Worm (Caenorhabditis elegans) whole organism, early embryonic: ENCODE measurements around the gene nop-1.
A peak's percentile ranks its signal among the peaks of the same experiment; 100 is the strongest.

ENCODE experiments used
- B0310.2 ChIP-seq: sonication (generic microtip); optimal IDR thresholded peaks from 2 replicates; lab custom pipeline; 2016; ENCODE audit warnings: mild to moderate bottlenecking, missing genetic modification characterization, missing compliant biosample characterization
- F13C5.2 ChIP-seq: sonication (generic microtip); optimal IDR thresholded peaks from 2 replicates; lab custom pipeline; 2017; ENCODE audit warnings: mild to moderate bottlenecking, missing genetic modification characterization, inconsistent platforms, missing compliant biosample characterization
- aly-1 ChIP-seq: sonication (generic microtip); optimal IDR thresholded peaks from 2 replicates; lab custom pipeline; 2016; ENCODE audit warnings: missing genetic modification characterization, missing compliant biosample characterization
- ama-1 ChIP-seq: fragments of 150-350 bp; optimal IDR thresholded peaks from 2 replicates; lab custom pipeline; 2014
- ceh-13 ChIP-seq: fragments of 200-800 bp; sonication (Bioruptor generic); optimal IDR thresholded peaks from 2 replicates; lab custom pipeline; 2018; ENCODE audit warnings: mild to moderate bottlenecking, missing genetic modification characterization, missing compliant biosample characterization
- ceh-36 ChIP-seq: sonication (generic microtip); optimal IDR thresholded peaks from 2 replicates; lab custom pipeline; 2016; ENCODE audit warnings: missing genetic modification characterization, inconsistent platforms, missing compliant biosample characterization
- ets-7 ChIP-seq: sonication (generic microtip); optimal IDR thresholded peaks from 2 replicates; lab custom pipeline; 2016; ENCODE audit warnings: missing genotype, missing genetic modification characterization, missing compliant biosample characterization
- flt-1 ChIP-seq: fragments of 200-800 bp; sonication (Bioruptor generic); IDR thresholded peaks from 2 replicates; pipeline ENCODE4 v1.3.6; 2022; ENCODE audit warnings: missing genetic modification characterization, missing compliant biosample characterization
- hmbx-1 ChIP-seq: sonication (generic microtip); optimal IDR thresholded peaks from 2 replicates; lab custom pipeline; 2016; ENCODE audit warnings: mild to moderate bottlenecking, missing genetic modification characterization, missing compliant biosample characterization
- hmg-4 ChIP-seq: fragments of 200-800 bp; sonication (Bioruptor generic); optimal IDR thresholded peaks from 2 replicates; lab custom pipeline; 2018; ENCODE audit warnings: mild to moderate bottlenecking, missing genetic modification characterization, missing compliant biosample characterization
- hnd-1 ChIP-seq: sonication (generic microtip); optimal IDR thresholded peaks from 2 replicates; lab custom pipeline; 2016; ENCODE audit warnings: missing genetic modification characterization, missing compliant biosample characterization
- pes-1 ChIP-seq: fragments of 200-800 bp; sonication (Bioruptor generic); IDR thresholded peaks from 2 replicates; pipeline ENCODE4 v1.3.6; 2022; ENCODE audit warnings: missing genetic modification reagents, missing genetic modification characterization, missing compliant biosample characterization
- scrt-1 ChIP-seq: fragments of 200-800 bp; sonication (Bioruptor generic); IDR thresholded peaks from 2 replicates; pipeline ENCODE4 v1.3.6; 2022; ENCODE audit warnings: missing genetic modification characterization, missing compliant biosample characterization
- sea-1 ChIP-seq: fragments of 200-800 bp; sonication (Bioruptor generic); conservative IDR thresholded peaks from 2 replicates; pipeline ENCODE4 v1.3.6; 2022; ENCODE audit warnings: missing genetic modification characterization, missing compliant biosample characterization
- tbx-11 ChIP-seq: fragments of 200-800 bp; sonication (Bioruptor generic); IDR thresholded peaks from 2 replicates; pipeline ENCODE4 v1.3.6; 2022; ENCODE audit warnings: missing genetic modification characterization, missing compliant biosample characterization
- tbx-37 ChIP-seq: fragments of 200-800 bp; sonication (Bioruptor generic); conservative IDR thresholded peaks from 2 replicates; pipeline ENCODE4 v1.3.6; 2022; ENCODE audit warnings: missing genetic modification reagents, missing genetic modification characterization, missing compliant biosample characterization
- tra-4 ChIP-seq: sonication (generic microtip); optimal IDR thresholded peaks from 2 replicates; lab custom pipeline; 2017; ENCODE audit warnings: missing genetic modification characterization, missing compliant biosample characterization

Gene nop-1

DNA sequence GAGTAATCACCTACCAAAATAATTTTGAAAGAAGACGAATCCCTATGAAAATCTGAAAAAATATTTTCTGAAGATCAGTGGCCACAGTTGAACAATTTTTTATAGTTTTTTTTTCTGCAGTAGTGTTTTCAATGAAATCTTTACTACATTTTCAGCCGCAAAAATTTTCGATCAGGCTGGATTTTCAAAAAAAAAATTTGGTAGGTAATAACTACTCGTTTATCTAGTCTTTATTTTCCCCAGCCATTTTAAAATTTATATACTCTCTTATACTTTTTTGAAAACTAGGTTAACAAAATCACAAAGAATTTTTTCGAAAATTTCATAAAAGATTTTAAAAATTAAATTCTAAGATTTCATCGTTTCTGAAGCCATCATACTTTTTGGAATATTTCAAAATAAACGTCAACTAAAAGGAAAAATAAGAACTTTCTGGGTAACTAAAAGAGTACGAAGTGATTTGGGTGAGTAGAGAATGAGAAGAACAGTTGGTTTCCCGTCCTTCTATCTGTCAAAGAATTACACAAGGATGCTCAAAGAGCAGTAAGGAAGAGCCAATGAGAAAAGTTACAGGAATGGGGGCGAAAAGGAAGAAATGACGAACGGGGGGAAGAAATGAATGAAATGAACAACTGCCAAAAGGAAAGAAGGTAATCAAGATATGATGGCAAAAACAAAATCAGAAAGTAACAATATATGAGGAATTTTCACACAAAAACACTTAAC is 16.6 kb downstream of the nop-1 start, which contains the start of gene mlp-1:
Gene mlp-1 (minus strand): TSS at position 51 of the 726 bp plus-strand sequence.
- TF ChIP-seq ceh-36 (tag; lab: Kevin White, UChicago) (no peak), hmg-4 (GFP tag; lab: Kevin White, UChicago) (no peak), scrt-1 (GFP tag; lab: Robert Waterston, UW) (no peak), B0310.2 (tag; lab: Kevin White, UChicago) (no peak), ceh-13 (GFP tag; lab: Kevin White, UChicago) (no peak), tbx-37 (no peak), tra-4 (tag; lab: Kevin White, UChicago) (no peak), F13C5.2 (tag; lab: Kevin White, UChicago) (no peak)

DNA sequence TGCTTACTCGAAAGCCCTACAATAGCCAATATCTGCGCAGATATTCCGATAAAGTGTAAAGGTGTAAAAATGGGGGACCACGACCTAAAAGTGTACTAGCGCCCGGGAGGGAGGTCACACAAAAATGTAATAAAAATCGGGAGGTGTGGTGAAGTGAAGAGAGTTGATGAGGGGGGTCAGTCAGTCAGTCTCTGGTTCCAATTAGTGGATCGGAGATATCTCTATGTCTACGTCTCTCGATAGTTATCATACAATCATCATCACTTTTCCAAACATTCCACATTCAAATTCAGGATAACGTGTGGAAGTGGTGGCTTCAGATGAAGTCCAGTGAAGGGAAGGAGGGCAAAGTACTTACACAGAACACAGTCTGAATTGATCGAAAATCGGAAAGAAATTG is 17.5 kb downstream of the nop-1 start:
- no peak for TF ChIP-seq ceh-36 (tag; lab: Kevin White, UChicago)

DNA sequence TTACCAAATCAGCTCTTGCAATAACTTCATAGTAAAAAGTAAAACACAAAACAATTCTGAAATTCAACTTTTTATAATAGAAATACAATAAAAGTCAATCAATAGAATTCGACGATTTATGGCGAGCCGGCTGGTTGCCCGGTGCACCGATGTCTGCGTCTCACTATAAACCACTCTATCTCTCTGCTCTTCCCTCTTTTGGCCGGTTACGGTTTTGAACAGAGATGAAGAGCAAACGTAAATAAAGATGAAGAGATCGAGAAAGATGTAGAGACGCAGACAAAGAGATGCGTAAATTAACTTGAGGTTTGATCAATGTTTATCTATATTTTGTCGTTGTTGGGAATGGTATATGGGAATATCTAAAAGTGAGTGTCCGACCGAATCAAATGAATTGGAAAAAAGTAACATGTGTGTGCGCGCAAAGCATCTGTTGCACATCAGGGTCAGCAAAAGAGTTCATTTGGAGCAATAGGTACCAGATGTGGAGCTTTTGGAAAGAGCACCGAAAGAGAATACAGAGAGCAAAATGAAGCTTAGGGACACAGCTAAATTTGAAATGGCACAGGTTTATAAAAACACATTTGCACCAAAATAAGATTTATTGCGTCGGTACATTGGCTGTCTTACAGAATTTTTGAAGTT is 21.9 kb downstream of the nop-1 start:
- TF ChIP-seq hmg-4 (GFP tag; lab: Kevin White, UChicago) (peak; percentile 18), scrt-1 (GFP tag; lab: Robert Waterston, UW) (no peak)

DNA sequence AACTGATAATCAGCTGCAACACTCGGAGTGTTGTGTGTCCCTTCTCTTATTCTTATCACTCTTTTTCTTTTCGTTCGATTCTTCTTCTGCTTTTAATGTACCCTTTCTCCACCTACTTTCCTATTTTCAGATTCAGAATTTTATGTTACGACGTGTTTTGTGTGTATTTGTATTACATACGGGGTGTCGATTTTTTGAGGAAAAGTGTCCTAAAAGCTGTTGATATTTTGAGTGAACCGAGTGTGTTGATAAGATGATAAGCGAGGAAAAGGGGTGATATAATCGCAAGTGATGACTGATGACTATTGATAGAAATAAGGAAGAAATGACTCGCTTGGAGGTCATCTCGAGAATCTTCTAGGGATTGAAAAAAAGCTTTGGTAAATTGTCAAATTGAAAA is 22.9 kb downstream of the nop-1 start:
- TF ChIP-seq tbx-37 = no peak
- no peak for TF ChIP-seq sea-1 (GFP tag; lab: Robert Waterston, UW)
- TF ChIP-seq ama-1 = no peak
- no peak for TF ChIP-seq aly-1 (tag; lab: Kevin White, UChicago)
- TF ChIP-seq flt-1 (GFP tag; lab: Robert Waterston, UW) = no peak
- TF ChIP-seq scrt-1 (GFP tag; lab: Robert Waterston, UW) = no peak
- no peak for TF ChIP-seq ceh-13 (GFP tag; lab: Kevin White, UChicago)
- TF ChIP-seq F13C5.2 (tag; lab: Kevin White, UChicago) = no peak
- no peak for TF ChIP-seq pes-1 (GFP tag; lab: Robert Waterston, UW)
- no peak for TF ChIP-seq hnd-1 (tag; lab: Kevin White, UChicago)
- TF ChIP-seq tbx-11 (GFP tag; lab: Robert Waterston, UW) = no peak
- no peak for TF ChIP-seq tra-4 (tag; lab: Kevin White, UChicago)
- no peak for TF ChIP-seq hmg-4 (GFP tag; lab: Kevin White, UChicago)
- TF ChIP-seq hmbx-1 (tag; lab: Kevin White, UChicago) = no peak
- TF ChIP-seq ets-7 (tag; lab: Kevin White, UChicago) = no peak
- no peak for TF ChIP-seq B0310.2 (tag; lab: Kevin White, UChicago)
- TF ChIP-seq ceh-36 (tag; lab: Kevin White, UChicago) = no peak

DNA sequence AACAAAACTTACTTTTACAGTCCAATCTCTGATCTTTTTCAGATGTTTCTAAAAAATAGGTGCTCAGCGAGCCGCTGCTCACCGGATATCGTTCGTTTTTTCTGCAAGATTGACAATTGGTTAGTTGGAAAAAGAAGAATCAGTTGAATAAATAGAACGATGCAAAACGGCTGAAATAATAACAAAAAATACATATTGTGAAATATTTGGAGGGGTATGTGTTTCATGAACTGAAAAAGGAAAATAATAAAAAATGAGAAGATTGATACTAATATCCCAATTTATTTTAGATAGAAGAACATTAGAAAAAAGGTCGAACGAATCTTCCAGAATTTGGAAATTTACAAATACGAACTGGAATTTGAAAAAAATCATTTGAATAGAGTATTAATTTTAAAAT is 23.5 kb downstream of the nop-1 start, which contains the start of gene frm-2:
Gene frm-2 (minus strand): TSS at position 101 of the 400 bp plus-strand sequence.
- TF ChIP-seq ceh-36 (tag; lab: Kevin White, UChicago) (no peak), tra-4 (tag; lab: Kevin White, UChicago) (no peak), ets-7 (tag; lab: Kevin White, UChicago) (no peak), hmg-4 (GFP tag; lab: Kevin White, UChicago) (no peak), ama-1 (no peak), tbx-37 (no peak), flt-1 (GFP tag; lab: Robert Waterston, UW) (no peak), hmbx-1 (tag; lab: Kevin White, UChicago) (no peak), ceh-13 (GFP tag; lab: Kevin White, UChicago) (no peak), sea-1 (GFP tag; lab: Robert Waterston, UW) (no peak), scrt-1 (GFP tag; lab: Robert Waterston, UW) (no peak), hnd-1 (tag; lab: Kevin White, UChicago) (no peak), aly-1 (tag; lab: Kevin White, UChicago) (no peak), F13C5.2 (tag; lab: Kevin White, UChicago) (no peak)

DNA sequence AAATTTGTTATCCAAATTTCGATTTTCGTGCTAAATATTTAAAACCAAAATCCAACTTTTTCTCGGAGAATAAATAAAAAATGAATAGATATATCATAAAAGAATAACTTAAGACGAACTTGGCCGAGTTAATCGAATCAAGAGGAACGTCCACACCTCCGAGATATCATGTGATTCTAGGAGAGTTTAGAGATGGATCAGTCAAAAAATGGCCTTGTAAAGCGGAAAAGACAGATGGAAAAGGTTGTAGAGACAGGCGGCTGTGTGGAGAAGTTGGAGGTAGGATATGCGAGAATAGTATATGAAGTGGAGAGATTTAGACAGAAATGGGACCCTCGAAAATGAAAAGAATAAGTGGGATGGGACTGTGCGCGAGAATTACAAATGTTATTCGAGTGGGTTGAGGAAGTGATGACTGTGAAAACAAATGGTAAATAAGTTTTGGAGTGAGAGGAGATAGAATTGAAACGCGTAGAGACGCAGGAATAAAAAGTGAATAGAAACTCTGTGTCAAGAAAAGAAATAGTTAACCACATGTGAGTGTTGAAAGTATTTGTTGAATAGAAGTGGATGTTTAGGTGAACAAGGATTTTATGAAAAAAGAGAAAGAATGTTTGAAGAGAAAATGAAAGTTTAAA is 24.4 kb downstream of the nop-1 start:
- TF ChIP-seq aly-1 (tag; lab: Kevin White, UChicago) (no peak), tbx-11 (GFP tag; lab: Robert Waterston, UW) (no peak), tra-4 (tag; lab: Kevin White, UChicago) (no peak), flt-1 (GFP tag; lab: Robert Waterston, UW) (no peak), ceh-13 (GFP tag; lab: Kevin White, UChicago) (no peak), ets-7 (tag; lab: Kevin White, UChicago) (no peak), ceh-36 (tag; lab: Kevin White, UChicago) (no peak), tbx-37 (no peak), B0310.2 (tag; lab: Kevin White, UChicago) (no peak)

DNA sequence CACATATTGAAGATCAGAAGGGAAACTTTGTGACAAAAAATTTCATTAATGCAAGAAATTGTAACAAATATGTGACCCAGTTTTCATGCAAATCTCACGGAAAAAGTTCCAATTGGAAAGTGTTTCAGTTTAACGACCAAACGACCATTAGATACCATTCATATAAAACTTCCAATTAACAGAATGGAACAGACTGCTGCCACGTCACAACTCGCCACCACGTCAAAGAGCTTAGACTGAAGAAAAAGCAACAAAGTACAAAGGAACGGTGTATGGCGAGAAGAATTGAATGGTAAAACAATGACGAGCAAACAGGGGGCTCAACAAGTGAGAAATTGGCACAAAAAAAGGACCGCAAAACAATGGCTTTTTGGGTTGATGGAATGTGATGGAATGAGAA is 26.8 kb downstream of the nop-1 start, which contains the start of gene T04C9.3:
Gene T04C9.3 (plus strand): TSS at position 301 of the 400 bp plus-strand sequence.
- TF ChIP-seq hnd-1 (tag; lab: Kevin White, UChicago) (no peak), hmbx-1 (tag; lab: Kevin White, UChicago) (no peak), ceh-13 (GFP tag; lab: Kevin White, UChicago) (no peak), hmg-4 (GFP tag; lab: Kevin White, UChicago) (no peak), F13C5.2 (tag; lab: Kevin White, UChicago) (no peak), tbx-37 (no peak), scrt-1 (GFP tag; lab: Robert Waterston, UW) (no peak), B0310.2 (tag; lab: Kevin White, UChicago) (no peak), flt-1 (GFP tag; lab: Robert Waterston, UW) (no peak), pes-1 (GFP tag; lab: Robert Waterston, UW) (no peak), tbx-11 (GFP tag; lab: Robert Waterston, UW) (no peak), aly-1 (tag; lab: Kevin White, UChicago) (no peak), sea-1 (GFP tag; lab: Robert Waterston, UW) (no peak), tra-4 (tag; lab: Kevin White, UChicago) (no peak), ceh-36 (tag; lab: Kevin White, UChicago) (no peak), ets-7 (tag; lab: Kevin White, UChicago) (no peak)
